Worm (Caenorhabditis elegans): ENCODE data around the gene oac-54.

- TF ChIP-seq tab-1 (GFP tag; IDR thresholded peaks at IDR 0.05): no peak
- TF ChIP-seq ztf-29 (GFP tag; IDR thresholded peaks at IDR 0.05): no peak
- TF ChIP-seq ztf-23 (GFP tag; IDR thresholded peaks at IDR 0.05): no peak
- no peak for TF ChIP-seq med-1 (GFP tag; optimal IDR thresholded peaks at IDR 0.05; ENCODE audit: insufficient read depth)
- no peak for TF ChIP-seq klf-2 (GFP tag; conservative IDR thresholded peaks at IDR 0.05)
- TF ChIP-seq ref-1 (GFP tag; conservative IDR thresholded peaks at IDR 0.05): no peak
- no peak for TF ChIP-seq flt-1 (GFP tag; IDR thresholded peaks at IDR 0.05)
- TF ChIP-seq T22C8.4 (GFP tag; IDR thresholded peaks at IDR 0.05): no peak
These were observed 42.9 kb upstream of the oac-54 start for ce11 chrII:9114972-9115371.

Data from whole organism, midembryonic.